Worm (Caenorhabditis elegans) whole organism, L2 larva: ENCODE data around the gene Y97E10AR.1.
A peak's percentile ranks its signal among the peaks of the same experiment; 100 is the strongest.

Experiments
- C34F6.9 ChIP-seq: fragments of 150-350 bp; optimal IDR thresholded peaks from 2 replicates; lab custom pipeline; 2014; ENCODE audit warnings: missing biosample characterization, missing genetic modification characterization
- F13H6.1 ChIP-seq: sonication (generic microtip); optimal IDR thresholded peaks from 2 replicates; lab custom pipeline; 2016; ENCODE audit warnings: missing genetic modification characterization, missing compliant biosample characterization
- R02D3.7 ChIP-seq: fragments of 150-350 bp; optimal IDR thresholded peaks from 2 replicates; lab custom pipeline; 2014; ENCODE audit warnings: missing biosample characterization, missing genetic modification characterization
- Y55F3AM.14 ChIP-seq: fragments of 200-800 bp; sonication (Bioruptor generic); optimal IDR thresholded peaks from 2 replicates; lab custom pipeline; 2018; ENCODE audit warnings: mild to moderate bottlenecking, missing genetic modification characterization, missing compliant biosample characterization
- ZK546.5 ChIP-seq: sonication (generic microtip); optimal IDR thresholded peaks from 2 replicates; lab custom pipeline; 2017; ENCODE audit warnings: missing biosample characterization, missing genetic modification characterization
- alr-1 ChIP-seq: fragments of 150-350 bp; optimal IDR thresholded peaks from 2 replicates; lab custom pipeline; 2014; ENCODE audit warnings: missing biosample characterization, missing genetic modification characterization
- aly-2 ChIP-seq: fragments of 150-350 bp; optimal IDR thresholded peaks from 2 replicates; lab custom pipeline; 2014; ENCODE audit warnings: missing biosample characterization, missing genetic modification characterization
- ama-1 ChIP-seq: fragments of 150-350 bp; optimal IDR thresholded peaks from 2 replicates; lab custom pipeline; 2018; ENCODE audit warnings: inconsistent platforms
- blmp-1 ChIP-seq: sonication (generic microtip); optimal IDR thresholded peaks from 2 replicates; lab custom pipeline; 2017; ENCODE audit warnings: missing genetic modification characterization, mild to moderate bottlenecking, missing compliant biosample characterization, antibody characterized with exemption, moderate library complexity; ENCODE audit not compliant: insufficient read depth
- ceh-16 ChIP-seq: fragments of 150-350 bp; optimal IDR thresholded peaks from 2 replicates; lab custom pipeline; 2014; ENCODE audit warnings: missing biosample characterization, missing genetic modification characterization
- ceh-82 ChIP-seq: fragments of 150-350 bp; optimal IDR thresholded peaks from 2 replicates; lab custom pipeline; 2014; ENCODE audit warnings: missing biosample characterization, missing genetic modification characterization
- dmd-4 ChIP-seq: sonication (generic microtip); optimal IDR thresholded peaks from 2 replicates; lab custom pipeline; 2017; ENCODE audit warnings: missing biosample characterization, missing genetic modification characterization
- egl-27 ChIP-seq: sonication (generic microtip); optimal IDR thresholded peaks from 3 replicates; lab custom pipeline; 2017; ENCODE audit warnings: missing biosample characterization, missing genetic modification reagents, missing genetic modification characterization
- elt-1 ChIP-seq: fragments of 150-350 bp; optimal IDR thresholded peaks from 2 replicates; lab custom pipeline; 2014; ENCODE audit warnings: missing biosample characterization, missing genetic modification characterization
- gmeb-1 ChIP-seq: fragments of 150-350 bp; optimal IDR thresholded peaks from 2 replicates; lab custom pipeline; 2014; ENCODE audit warnings: missing biosample characterization, missing genetic modification characterization
- lin-11 ChIP-seq: fragments of 150-350 bp; sonication (generic microtip); optimal IDR thresholded peaks from 2 replicates; lab custom pipeline; 2014; ENCODE audit warnings: missing biosample characterization, missing genetic modification characterization, inconsistent platforms, mixed read lengths
- lin-13 ChIP-seq: fragments of 150-350 bp; optimal IDR thresholded peaks from 2 replicates; lab custom pipeline; 2014; ENCODE audit warnings: missing biosample characterization, missing genetic modification reagents, missing genetic modification characterization
- lin-39 ChIP-seq: fragments of 150-350 bp; optimal IDR thresholded peaks from 2 replicates; lab custom pipeline; 2014; ENCODE audit warnings: missing biosample characterization, missing genetic modification reagents, missing genetic modification characterization
- lsy-2 ChIP-seq, 2 experiments: fragments of 150-350 bp in 1 of 2; sonication (generic microtip) in 1 of 2; optimal IDR thresholded peaks; 2 replicates each; lab custom pipeline; 2014 to 2017; ENCODE audit warnings: missing biosample characterization in 2 of 2, missing genetic modification characterization in 2 of 2
- mab-5 ChIP-seq: fragments of 150-350 bp; optimal IDR thresholded peaks from 2 replicates; lab custom pipeline; 2014; ENCODE audit warnings: missing biosample characterization, missing genetic modification characterization
- mbf-1 ChIP-seq: sonication (generic microtip); optimal IDR thresholded peaks from 2 replicates; lab custom pipeline; 2017; ENCODE audit warnings: missing biosample characterization, missing genetic modification characterization
- mdl-1 ChIP-seq, 2 experiments: fragments of 150-350 bp in 1 of 2; sonication (generic microtip) in 1 of 2; optimal IDR thresholded peaks; 2 replicates each; lab custom pipeline; 2017; ENCODE audit warnings: missing biosample characterization in 2 of 2, missing genetic modification characterization in 2 of 2
- nhr-10 ChIP-seq: sonication (generic microtip); optimal IDR thresholded peaks from 2 replicates; lab custom pipeline; 2017; ENCODE audit warnings: missing biosample characterization, missing genetic modification characterization
- nhr-11 ChIP-seq: fragments of 150-350 bp; optimal IDR thresholded peaks from 2 replicates; lab custom pipeline; 2014; ENCODE audit warnings: missing biosample characterization, missing genetic modification characterization
- nhr-12 ChIP-seq: fragments of 150-350 bp; optimal IDR thresholded peaks from 2 replicates; lab custom pipeline; 2014; ENCODE audit warnings: missing biosample characterization, missing genetic modification characterization
- nhr-129 ChIP-seq: fragments of 150-350 bp; optimal IDR thresholded peaks from 2 replicates; lab custom pipeline; 2014; ENCODE audit warnings: missing biosample characterization, missing genetic modification characterization
- nhr-21 ChIP-seq: fragments of 150-350 bp; optimal IDR thresholded peaks from 2 replicates; lab custom pipeline; 2014; ENCODE audit warnings: missing biosample characterization, missing genetic modification characterization
- nhr-23 ChIP-seq: fragments of 150-350 bp; optimal IDR thresholded peaks from 2 replicates; lab custom pipeline; 2014; ENCODE audit warnings: missing biosample characterization, missing genetic modification reagents, missing genetic modification characterization
- nhr-237 ChIP-seq: fragments of 150-350 bp; optimal IDR thresholded peaks from 2 replicates; lab custom pipeline; 2014; ENCODE audit warnings: missing biosample characterization, missing genetic modification characterization
- nhr-25 ChIP-seq: fragments of 150-350 bp; sonication (generic microtip); optimal IDR thresholded peaks from 3 replicates; lab custom pipeline; 2014; ENCODE audit warnings: missing biosample characterization, missing genetic modification characterization
- nhr-6 ChIP-seq: fragments of 150-350 bp; optimal IDR thresholded peaks from 2 replicates; lab custom pipeline; 2014; ENCODE audit warnings: missing biosample characterization, missing genetic modification characterization
- nhr-77 ChIP-seq: fragments of 150-350 bp; optimal IDR thresholded peaks from 2 replicates; lab custom pipeline; 2014; ENCODE audit warnings: missing biosample characterization, missing genetic modification characterization
- peb-1 ChIP-seq: fragments of 150-350 bp; optimal IDR thresholded peaks from 2 replicates; lab custom pipeline; 2014; ENCODE audit warnings: missing biosample characterization, missing genetic modification characterization
- sem-4 ChIP-seq: fragments of 150-350 bp; optimal IDR thresholded peaks from 2 replicates; lab custom pipeline; 2014; ENCODE audit warnings: missing biosample characterization, missing genetic modification reagents, missing genetic modification characterization
- skn-1 ChIP-seq: sonication (generic microtip); optimal IDR thresholded peaks from 2 replicates; lab custom pipeline; 2017; ENCODE audit warnings: missing biosample characterization, missing genetic modification characterization
- sma-3 ChIP-seq: sonication (generic microtip); optimal IDR thresholded peaks from 2 replicates; lab custom pipeline; 2016; ENCODE audit warnings: missing genetic modification reagents, missing genetic modification characterization, missing compliant biosample characterization
- sma-9 ChIP-seq, 2 experiments: fragments of 150-350 bp in 1 of 2; sonication (generic microtip) in 1 of 2; optimal IDR thresholded peaks; 2 replicates each; lab custom pipeline; 2014 to 2016; ENCODE audit warnings: missing genetic modification characterization in 2 of 2, mild to moderate bottlenecking in 1 of 2, missing biosample characterization in 1 of 2, missing compliant biosample characterization in 1 of 2, missing genetic modification reagents in 1 of 2, moderate library complexity in 1 of 2
- unc-39 ChIP-seq: fragments of 150-350 bp; optimal IDR thresholded peaks from 2 replicates; lab custom pipeline; 2014; ENCODE audit warnings: missing biosample characterization, missing genetic modification characterization
- unc-55 ChIP-seq: fragments of 150-350 bp; sonication (generic microtip); optimal IDR thresholded peaks from 3 replicates; lab custom pipeline; 2014; ENCODE audit warnings: missing biosample characterization, missing genetic modification reagents, missing genetic modification characterization
- unc-62 ChIP-seq: fragments of 150-350 bp; optimal IDR thresholded peaks from 2 replicates; lab custom pipeline; 2014; ENCODE audit warnings: missing biosample characterization, missing genetic modification reagents, missing genetic modification characterization
- zag-1 ChIP-seq: fragments of 150-350 bp; optimal IDR thresholded peaks from 2 replicates; lab custom pipeline; 2014; ENCODE audit warnings: missing biosample characterization, missing genetic modification characterization
- ztf-11 ChIP-seq: sonication (generic microtip); optimal IDR thresholded peaks from 2 replicates; lab custom pipeline; 2017; ENCODE audit warnings: missing biosample characterization, missing genetic modification characterization
- ztf-4 ChIP-seq: fragments of 150-350 bp; optimal IDR thresholded peaks from 2 replicates; lab custom pipeline; 2014; ENCODE audit warnings: missing biosample characterization, missing genetic modification characterization

Gene Y97E10AR.1

ce11 chrV:8034811-8035210 is 33.5 kb downstream of the Y97E10AR.1 start, which contains the start of gene algn-12:
Gene algn-12, plus strand, starts transcription at chrV:8035111.
- no peak for TF ChIP-seq skn-1
- TF ChIP-seq unc-62 (GFP tag; lab: Kevin White, UChicago) = no peak
- no peak for TF ChIP-seq F13H6.1
- TF ChIP-seq nhr-21 (tag; lab: Kevin White, UChicago) = no peak
- no peak for TF ChIP-seq lin-11 (tag; lab: Kevin White, UChicago)
- TF ChIP-seq Y55F3AM.14 (GFP tag; lab: Kevin White, UChicago) = no peak
- no peak for TF ChIP-seq gmeb-1
- no peak for TF ChIP-seq egl-27 (tag; lab: Kevin White, UChicago)
- TF ChIP-seq ama-1 = no peak
- no peak for TF ChIP-seq sma-3
- no peak for TF ChIP-seq elt-1 (tag; lab: Kevin White, UChicago)
- no peak for TF ChIP-seq lin-39
- no peak for TF ChIP-seq nhr-237 (tag; lab: Kevin White, UChicago)

DNA sequence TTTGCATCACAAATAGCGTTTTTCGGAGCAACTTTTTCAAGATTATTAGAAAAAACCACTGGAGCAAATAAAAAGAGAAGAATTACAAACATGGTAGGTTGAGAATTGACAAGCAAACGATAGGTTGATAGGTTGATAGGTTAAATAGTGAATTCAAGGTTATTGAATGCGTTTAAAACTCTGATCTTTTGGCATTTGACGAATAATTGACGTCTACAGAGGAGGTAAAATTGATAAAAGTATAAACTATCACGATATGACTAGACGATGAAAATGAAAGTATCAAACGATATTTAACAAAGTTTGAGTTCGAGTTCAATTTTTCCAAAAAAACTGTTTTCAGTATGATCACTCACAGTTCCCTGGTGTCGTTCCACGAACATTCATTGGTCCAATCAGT is 34.7 kb downstream of the Y97E10AR.1 start, which contains the start of gene ZC513.14:
Gene ZC513.14 (minus strand): TSS at position 101 of the 400 bp plus-strand sequence.
- no peak for TF ChIP-seq lsy-2 (tag; optimal IDR thresholded peaks at IDR 0.05; lab: Kevin White, UChicago)
- TF ChIP-seq Y55F3AM.14 (GFP tag; lab: Kevin White, UChicago) = no peak
- no peak for TF ChIP-seq aly-2 (tag; lab: Kevin White, UChicago)
- no peak for TF ChIP-seq lin-11 (tag; lab: Kevin White, UChicago)
- no peak for TF ChIP-seq mab-5
- TF ChIP-seq ama-1 = no peak
- TF ChIP-seq nhr-11 = no peak
- TF ChIP-seq nhr-23 = no peak
- no peak for TF ChIP-seq nhr-129 (tag; lab: Kevin White, UChicago)
- no peak for TF ChIP-seq zag-1
- TF ChIP-seq blmp-1 (tag; lab: Kevin White, UChicago) = no peak

ce11 chrV:8039085-8039525 is 37.8 kb downstream of the Y97E10AR.1 start:
- TF ChIP-seq peb-1 (no peak), nhr-11 (peak; percentile 71), ceh-82 (tag; lab: Kevin White, UChicago) (no peak), nhr-6 (tag; lab: Kevin White, UChicago) (peak; percentile 21), sma-9 (GFP tag; optimal IDR thresholded peaks at IDR 0.05; lab: Kevin White, UChicago) (no peak), sma-9 (tag; optimal IDR thresholded peaks at IDR 0.05; lab: Kevin White, UChicago) (no peak), nhr-21 (tag; lab: Kevin White, UChicago) (peak; percentile 93), lin-13 (GFP tag; lab: Kevin White, UChicago) (peak; percentile 70), lin-39 (no peak), nhr-12 (tag; lab: Kevin White, UChicago) (no peak), nhr-237 (tag; lab: Kevin White, UChicago) (no peak), unc-55 (GFP tag; lab: Kevin White, UChicago) (no peak), nhr-25 (tag; lab: Kevin White, UChicago) (peak; percentile 65), R02D3.7 (tag; lab: Kevin White, UChicago) (no peak), zag-1 (no peak), blmp-1 (tag; lab: Kevin White, UChicago) (peak; percentile 34), sem-4 (tag; lab: Kevin White, UChicago) (peak; percentile 80), aly-2 (tag; lab: Kevin White, UChicago) (no peak), unc-39 (tag; lab: Kevin White, UChicago) (no peak), ZK546.5 (no peak), egl-27 (tag; lab: Kevin White, UChicago) (no peak), sma-3 (peak; percentile 90), nhr-77 (peak; percentile 38), lsy-2 (tag; optimal IDR thresholded peaks at IDR 0.05; lab: Kevin White, UChicago) (peak in 1 of 2 experiments; percentile 45), ztf-11 (tag; lab: Kevin White, UChicago) (no peak), alr-1 (no peak), nhr-10 (tag; lab: Kevin White, UChicago) (peak; percentile 54), mbf-1 (tag; lab: Kevin White, UChicago) (no peak), mab-5 (no peak), skn-1 (no peak), ztf-4 (peak; percentile 73), C34F6.9 (tag; lab: Kevin White, UChicago) (no peak), mdl-1 (tag; optimal IDR thresholded peaks at IDR 0.05; lab: Kevin White, UChicago) (no peak), elt-1 (tag; lab: Kevin White, UChicago) (no peak), Y55F3AM.14 (GFP tag; lab: Kevin White, UChicago) (no peak), ceh-16 (tag; lab: Kevin White, UChicago) (peak; percentile 50), nhr-23 (no peak), gmeb-1 (no peak), dmd-4 (tag; lab: Kevin White, UChicago) (no peak)
